Worm (Caenorhabditis elegans) whole organism, L1 larva: ENCODE measurements around the gene C05C12.5.
"Not testable (repeated sequence)": the region's sequence is repeated elsewhere in the genome, so short reads cannot be mapped to it uniquely, and the experiment has no call there.

Source experiments
- C04F5.9 ChIP-seq: sonication (generic microtip); optimal IDR thresholded peaks from 2 replicates; lab custom pipeline; 2016; ENCODE audit warnings: missing genetic modification characterization, missing compliant biosample characterization
- alr-1 ChIP-seq: fragments of 200-800 bp; sonication (Bioruptor generic); optimal IDR thresholded peaks from 2 replicates; lab custom pipeline; 2018; ENCODE audit warnings: borderline replicate concordance, mild to moderate bottlenecking, missing genetic modification characterization, missing compliant biosample characterization
- dpl-1 ChIP-seq, 3 experiments: fragments of 150-350 bp in 2 of 3; sonication (generic microtip) in 1 of 3; optimal IDR thresholded peaks; 2 replicates each; lab custom pipeline; 2014 to 2017; ENCODE audit warnings: missing biosample characterization in 3 of 3, missing genetic modification characterization in 3 of 3, missing genetic modification reagents in 3 of 3
- dsc-1 ChIP-seq: sonication (generic microtip); optimal IDR thresholded peaks from 2 replicates; lab custom pipeline; 2016; ENCODE audit warnings: mild to moderate bottlenecking, missing genetic modification characterization, missing compliant biosample characterization
- efl-1 ChIP-seq, 4 experiments: fragments of 150-350 bp; optimal IDR thresholded peaks in 3 of 4; peaks in 1 of 4; 1 replicate in 1 of 4; 2 replicates in 3 of 4; lab custom pipeline; 2014; ENCODE audit warnings: missing biosample characterization in 2 of 4, missing genetic modification characterization in 2 of 4, missing genetic modification reagents in 2 of 4
- elt-2 ChIP-seq: sonication (generic microtip); optimal IDR thresholded peaks from 2 replicates; lab custom pipeline; 2016; ENCODE audit warnings: missing genetic modification characterization, mild to moderate bottlenecking, inconsistent platforms, missing compliant biosample characterization, missing genetic modification reagents
- ets-5 ChIP-seq: fragments of 200-800 bp; sonication (Bioruptor generic); IDR thresholded peaks from 2 replicates; pipeline ENCODE4 v1.3.6; 2022; ENCODE audit warnings: missing genetic modification characterization, missing compliant biosample characterization
- fkh-8 ChIP-seq: sonication (generic microtip); optimal IDR thresholded peaks from 2 replicates; lab custom pipeline; 2016; ENCODE audit warnings: mild to moderate bottlenecking, missing genetic modification characterization, missing compliant biosample characterization
- hpl-2 ChIP-seq: fragments of 150-350 bp; optimal IDR thresholded peaks from 2 replicates; lab custom pipeline; 2014; ENCODE audit warnings: missing biosample characterization, missing genetic modification reagents, missing genetic modification characterization
- irx-1 ChIP-seq: sonication (generic microtip); optimal IDR thresholded peaks from 2 replicates; lab custom pipeline; 2016; ENCODE audit warnings: missing genetic modification characterization, missing compliant biosample characterization
- lin-13 ChIP-seq: fragments of 150-350 bp; optimal IDR thresholded peaks from 2 replicates; lab custom pipeline; 2014; ENCODE audit warnings: missing biosample characterization, missing genetic modification reagents, missing genetic modification characterization
- lin-14 ChIP-seq: fragments of 200-800 bp; sonication (Bioruptor generic); optimal IDR thresholded peaks from 2 replicates; lab custom pipeline; 2018; ENCODE audit warnings: mild to moderate bottlenecking, missing genetic modification characterization, moderate library complexity, missing compliant biosample characterization
- lin-15B ChIP-seq: fragments of 150-350 bp; sonication (generic microtip); optimal IDR thresholded peaks from 3 replicates; lab custom pipeline; 2014; ENCODE audit warnings: missing biosample characterization, missing genetic modification characterization
- lin-35 ChIP-seq, 2 experiments: fragments of 150-350 bp; optimal IDR thresholded peaks; 2 replicates each; lab custom pipeline; 2014; ENCODE audit warnings: missing biosample characterization in 2 of 2, missing genetic modification characterization in 2 of 2, missing genetic modification reagents in 2 of 2
- nhr-11 ChIP-seq: fragments of 150-350 bp; optimal IDR thresholded peaks from 2 replicates; lab custom pipeline; 2014; ENCODE audit warnings: missing biosample characterization, missing genetic modification characterization
- nhr-12 ChIP-seq: sonication (generic microtip); optimal IDR thresholded peaks from 2 replicates; lab custom pipeline; 2017; ENCODE audit warnings: missing biosample characterization, missing genetic modification characterization
- nhr-20 ChIP-seq: sonication (generic microtip); optimal IDR thresholded peaks from 2 replicates; lab custom pipeline; 2016; ENCODE audit warnings: mild to moderate bottlenecking, missing genetic modification characterization, missing compliant biosample characterization
- nhr-47 ChIP-seq: sonication (generic microtip); optimal IDR thresholded peaks from 2 replicates; lab custom pipeline; 2016; ENCODE audit warnings: mild to moderate bottlenecking, missing genetic modification characterization, moderate library complexity, missing compliant biosample characterization
- nhr-76 ChIP-seq: sonication (generic microtip); optimal IDR thresholded peaks from 2 replicates; lab custom pipeline; 2017; ENCODE audit warnings: missing biosample characterization, missing genetic modification characterization
- nhr-85 ChIP-seq: sonication (generic microtip); peaks from one replicate; lab custom pipeline; 2016; ENCODE audit warnings: missing genetic modification characterization, inconsistent platforms, missing compliant biosample characterization
- pax-3 ChIP-seq: fragments of 200-800 bp; sonication (Bioruptor generic); optimal IDR thresholded peaks from 2 replicates; lab custom pipeline; 2018; ENCODE audit warnings: mild to moderate bottlenecking, missing genetic modification characterization, moderate library complexity, missing compliant biosample characterization
- pqm-1 ChIP-seq: sonication (generic microtip); optimal IDR thresholded peaks from 3 replicates; lab custom pipeline; 2017; ENCODE audit warnings: missing biosample characterization, missing genetic modification characterization
- snpc-4 ChIP-seq: fragments of 150-350 bp; optimal IDR thresholded peaks from 2 replicates; lab custom pipeline; 2014; ENCODE audit warnings: missing biosample characterization, missing genetic modification characterization
- snu-23 ChIP-seq: sonication (generic microtip); optimal IDR thresholded peaks from 2 replicates; lab custom pipeline; 2016; ENCODE audit warnings: missing genetic modification characterization, missing compliant biosample characterization
- tlp-1 ChIP-seq: fragments of 150-350 bp; optimal IDR thresholded peaks from 2 replicates; lab custom pipeline; 2014; ENCODE audit warnings: missing biosample characterization, missing genetic modification characterization
- unc-62 ChIP-seq: fragments of 150-350 bp; optimal IDR thresholded peaks from 2 replicates; lab custom pipeline; 2014; ENCODE audit warnings: missing biosample characterization, missing genetic modification reagents, missing genetic modification characterization
- xbp-1 ChIP-seq: sonication (generic microtip); optimal IDR thresholded peaks from 2 replicates; lab custom pipeline; 2016; ENCODE audit warnings: missing genetic modification characterization, missing compliant biosample characterization
- zip-4 ChIP-seq: fragments of 200-800 bp; sonication (Bioruptor generic); optimal IDR thresholded peaks from 2 replicates; lab custom pipeline; 2018; ENCODE audit warnings: mild to moderate bottlenecking, missing genetic modification characterization, moderate library complexity, missing compliant biosample characterization
- ztf-11 ChIP-seq, 2 experiments: sonication (generic microtip); optimal IDR thresholded peaks; 2 replicates each; lab custom pipeline; 2016 to 2017; ENCODE audit warnings: missing genetic modification characterization in 2 of 2, missing biosample characterization in 1 of 2, missing compliant biosample characterization in 1 of 2
- ztf-4 ChIP-seq: fragments of 150-350 bp; optimal IDR thresholded peaks from 2 replicates; lab custom pipeline; 2014; ENCODE audit warnings: missing biosample characterization, missing genetic modification characterization

C05C12.5 gene

DNA sequence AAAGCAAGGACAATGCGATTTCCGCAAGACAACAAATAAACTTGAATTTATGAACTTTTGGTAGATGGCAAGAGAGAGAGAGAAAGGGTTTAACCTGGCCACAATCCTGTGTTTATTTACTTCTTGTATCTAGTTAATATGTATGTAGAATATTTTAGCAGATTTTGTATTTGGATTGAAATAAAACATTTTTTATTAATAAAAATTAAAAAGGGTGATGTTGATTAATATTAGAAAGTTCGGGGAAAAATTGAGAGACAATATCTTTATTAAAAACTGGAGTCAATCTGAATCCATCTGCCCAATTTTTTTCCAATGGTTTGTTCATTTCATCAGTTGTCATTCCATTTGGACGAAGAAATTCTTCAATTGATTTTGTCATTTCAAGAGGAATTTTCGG, 5.1 kb upstream of the C05C12.5 start, which contains the start of gene col-127:
col-127 (minus strand) TSS at position 101 of the 400 bp plus-strand sequence.
- TF ChIP-seq elt-2 (tag; lab: Kevin White, UChicago) (no peak), dpl-1 (GFP tag; optimal IDR thresholded peaks at IDR 0.05; lab: Kevin White, UChicago) (no peak), lin-35 (GFP tag; optimal IDR thresholded peaks at IDR 0.05; lab: Kevin White, UChicago) (no peak), alr-1 (tag; lab: Kevin White, UChicago) (no peak), nhr-85 (tag; lab: Kevin White, UChicago) (no peak), nhr-20 (tag; lab: Kevin White, UChicago) (no peak), nhr-47 (tag; lab: Kevin White, UChicago) (no peak), hpl-2 (GFP tag; lab: Kevin White, UChicago) (no peak), lin-13 (no peak), C04F5.9 (tag; lab: Kevin White, UChicago) (no peak)

- not testable (repeated sequence) for TF ChIP-seq ets-5; zip-4 (GFP tag; lab: Kevin White, UChicago); ztf-11 (tag; optimal IDR thresholded peaks at IDR 0.05; lab: Kevin White, UChicago)
Measured at ce11 chrIV:11263101-11263500, 2.1 kb upstream of the C05C12.5 start, which contains the start of gene col-126. TSS of gene col-126 (plus strand) at chrIV:11263401.

- no peak for TF ChIP-seq xbp-1 (tag; lab: Kevin White, UChicago)
- TF ChIP-seq ztf-4 (tag; lab: Kevin White, UChicago) = no peak
- peak; percentile 28 for TF ChIP-seq fkh-8 (tag; lab: Kevin White, UChicago)
- peak; percentile 70 for TF ChIP-seq dsc-1
Measured at ce11 chrIV:11261535-11261934, 550 bp upstream of the C05C12.5 start, which contains the start of gene F54D1.1. TSS of gene F54D1.1 (plus strand) at chrIV:11261835.

DNA sequence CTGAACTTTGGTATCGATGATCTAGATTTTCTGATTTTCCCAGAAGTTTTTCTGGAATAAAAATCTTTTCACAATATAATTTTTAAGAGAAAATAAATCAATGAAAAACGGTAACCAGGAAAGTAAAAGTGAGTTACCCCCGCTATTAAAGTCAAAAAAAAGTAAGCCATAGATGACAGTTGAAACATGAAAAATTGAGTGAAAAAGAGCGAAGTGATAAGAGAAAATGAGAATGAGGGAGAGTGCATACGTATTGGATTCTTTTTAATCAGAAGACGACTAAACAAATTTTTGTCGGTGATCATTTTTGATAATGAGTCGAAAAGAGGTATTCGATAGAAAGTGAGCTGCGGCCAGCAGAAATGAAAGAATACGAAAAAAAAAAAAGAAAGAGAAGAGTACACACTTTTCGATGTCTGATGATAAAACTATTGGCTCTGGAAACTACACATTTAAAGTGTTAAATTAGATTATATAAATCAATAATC, 1.5 kb downstream of the C05C12.5 start, which contains the start of gene gtl-1:
gtl-1 (minus strand) TSS at position 51 of the 488 bp plus-strand sequence.
- TF ChIP-seq irx-1 (no peak), elt-2 (tag; lab: Kevin White, UChicago) (peak; percentile 52), zip-4 (GFP tag; lab: Kevin White, UChicago) (no peak), nhr-76 (no peak), pax-3 (tag; lab: Kevin White, UChicago) (no peak), snu-23 (GFP tag; lab: Kevin White, UChicago) (no peak), lin-14 (no peak), nhr-12 (tag; lab: Kevin White, UChicago) (no peak), unc-62 (GFP tag; lab: Kevin White, UChicago) (no peak), nhr-11 (tag; lab: Kevin White, UChicago) (no peak), snpc-4 (tag; lab: Kevin White, UChicago) (no peak), lin-15B (tag; lab: Kevin White, UChicago) (no peak), efl-1 (optimal IDR thresholded peaks at IDR 0.05; lab: Kevin White, UChicago) (no peak), efl-1 (GFP tag; optimal IDR thresholded peaks at IDR 0.05 in 1 of 2; lab: Kevin White, UChicago) (peak in 1 of 2 experiments; percentile 49)

DNA sequence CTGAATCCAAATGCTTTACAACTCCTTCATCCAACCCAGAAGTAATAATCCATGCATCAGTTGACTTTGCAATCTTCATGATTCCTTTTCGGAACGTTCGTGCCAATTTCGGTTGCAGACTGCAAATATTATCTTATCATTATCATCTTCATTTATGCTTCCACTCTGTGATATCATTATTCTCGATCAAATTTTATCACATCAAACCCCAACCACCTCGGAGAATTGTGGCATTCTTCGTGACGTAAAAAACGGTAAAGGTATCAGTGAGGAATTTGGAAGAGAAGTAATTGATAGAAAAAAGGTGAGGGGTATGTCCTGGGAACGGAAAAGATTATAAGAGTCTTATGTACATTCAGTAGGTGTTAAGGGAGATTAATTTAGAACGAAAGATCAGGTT, 3.5 kb downstream of the C05C12.5 start:
- TF ChIP-seq irx-1 = no peak
- peak; percentile 66 for TF ChIP-seq elt-2 (tag; lab: Kevin White, UChicago)
- TF ChIP-seq tlp-1 (tag; lab: Kevin White, UChicago) = peak; percentile 7
- peak; percentile 73 for TF ChIP-seq pqm-1

- TF ChIP-seq efl-1 (optimal IDR thresholded peaks at IDR 0.05; lab: Kevin White, UChicago) = not testable (repeated sequence)
- TF ChIP-seq efl-1 (GFP tag; optimal IDR thresholded peaks at IDR 0.05 in 1 of 2; lab: Kevin White, UChicago) = peak in 1 of 2 experiments; percentile 8
Measured at ce11 chrIV:11253689-11254088, 7.3 kb downstream of the C05C12.5 start, which contains the start of gene C05C12.1. TSS of gene C05C12.1 (plus strand) at chrIV:11253989.
